Worm (Caenorhabditis elegans): ENCODE measurements around the gene hrpk-2.

The hrpk-2 gene

ce11 chrIII:8016438-8016837 is 29.5 kb downstream of the hrpk-2 start, which contains the start of gene F44B9.5:
Gene F44B9.5, minus strand, starts transcription at chrIII:8016538.
- no peak for TF ChIP-seq aha-1 (tag; optimal IDR thresholded peaks at IDR 0.05)
- no peak for TF ChIP-seq nhr-19 (GFP tag; conservative IDR thresholded peaks at IDR 0.05)
- TF ChIP-seq tbx-2 (tag; optimal IDR thresholded peaks at IDR 0.05) = no peak
- TF ChIP-seq ztf-4 (tag; optimal IDR thresholded peaks at IDR 0.05) = no peak
- TF ChIP-seq ceh-63 (GFP tag; optimal IDR thresholded peaks at IDR 0.05) = no peak
- TF ChIP-seq C34B4.2 (tag; optimal IDR thresholded peaks at IDR 0.05) = no peak
- TF ChIP-seq sup-37 (GFP tag; optimal IDR thresholded peaks at IDR 0.05) = no peak
- TF ChIP-seq unc-86 (tag; optimal IDR thresholded peaks at IDR 0.05) = no peak
- no peak for TF ChIP-seq tlp-1 (tag; optimal IDR thresholded peaks at IDR 0.05)
- no peak for TF ChIP-seq alr-1 (tag; optimal IDR thresholded peaks at IDR 0.05; ENCODE audit: borderline replicate concordance)
- TF ChIP-seq ama-1 (optimal IDR thresholded peaks at IDR 0.05) = no peak
- no peak for TF ChIP-seq mab-9 (GFP tag; IDR thresholded peaks at IDR 0.05)
- no peak for TF ChIP-seq unc-130 (tag; optimal IDR thresholded peaks at IDR 0.05)

ce11 chrIII:8017053-8017452 is 30.1 kb downstream of the hrpk-2 start:
- TF ChIP-seq ceh-90 (tag; optimal IDR thresholded peaks at IDR 0.05) = no peak
- TF ChIP-seq hlh-4 (tag; optimal IDR thresholded peaks at IDR 0.05) = no peak
- no peak for TF ChIP-seq nhr-84 (tag; optimal IDR thresholded peaks at IDR 0.05)
- no peak for TF ChIP-seq sptf-1 (tag; optimal IDR thresholded peaks at IDR 0.05)
- TF ChIP-seq lir-3 (tag; optimal IDR thresholded peaks at IDR 0.05; ENCODE audit: poor library complexity) = no peak
- TF ChIP-seq ama-1 (optimal IDR thresholded peaks at IDR 0.05) = no peak
- no peak for TF ChIP-seq nhr-85 (tag)
- TF ChIP-seq vab-15 (tag; optimal IDR thresholded peaks at IDR 0.05) = no peak
- TF ChIP-seq ceh-88 (GFP tag; IDR thresholded peaks at IDR 0.05) = no peak
- no peak for TF ChIP-seq nhr-19 (GFP tag; conservative IDR thresholded peaks at IDR 0.05)

ce11 chrIII:8020823-8021332 is 34.0 kb downstream of the hrpk-2 start, which contains the start of gene lin-36:
Gene lin-36, minus strand, starts transcription at chrIII:8020873.
- TF ChIP-seq nhr-77 (tag; optimal IDR thresholded peaks at IDR 0.05) (peak; percentile 62), nhr-237 (tag; optimal IDR thresholded peaks at IDR 0.05) (no peak), egl-27 (tag; optimal IDR thresholded peaks at IDR 0.05) (peak in 1 of 2 experiments; percentile 6), tbx-2 (tag; optimal IDR thresholded peaks at IDR 0.05) (peak; percentile 91), lsy-2 (tag; optimal IDR thresholded peaks at IDR 0.05) (peak; percentile 88 to 91), nhr-47 (tag; optimal IDR thresholded peaks at IDR 0.05) (peak; percentile 86), xbp-1 (tag; optimal IDR thresholded peaks at IDR 0.05) (peak; percentile 79), ztf-4 (tag; optimal IDR thresholded peaks at IDR 0.05) (peak; percentile 62), isw-1 (GFP tag; IDR thresholded peaks at IDR 0.05) (peak; percentile 74), snu-23 (GFP tag; optimal IDR thresholded peaks at IDR 0.05) (peak; percentile 91), fos-1 (tag; optimal IDR thresholded peaks at IDR 0.05) (peak; percentile 71), mab-9 (GFP tag; IDR thresholded peaks at IDR 0.05) (peak; percentile 52; the same call in 1 of the 2 replicates), F16B12.6 (tag; optimal IDR thresholded peaks at IDR 0.05) (peak; percentile 99), zag-1 (tag; optimal IDR thresholded peaks at IDR 0.05) (peak; percentile 10), unc-130 (tag; optimal IDR thresholded peaks at IDR 0.05) (peak; percentile 73), nhr-28 (tag; optimal IDR thresholded peaks at IDR 0.05) (no peak), dsc-1 (tag; optimal IDR thresholded peaks at IDR 0.05) (peak; percentile 93), mef-2 (tag; optimal IDR thresholded peaks at IDR 0.05) (no peak), hlh-17 (GFP tag; optimal IDR thresholded peaks at IDR 0.05; ENCODE audit: borderline replicate concordance) (no peak), unc-86 (tag; optimal IDR thresholded peaks at IDR 0.05) (peak; percentile 84), fkh-8 (tag; optimal IDR thresholded peaks at IDR 0.05) (peak; percentile 80), C16A3.4 (tag; optimal IDR thresholded peaks at IDR 0.05) (peak; percentile 81), lin-35 (GFP tag; optimal IDR thresholded peaks at IDR 0.05) (peak; percentile 85 to 94), sptf-1 (tag; optimal IDR thresholded peaks at IDR 0.05) (no peak), zip-4 (GFP tag; optimal IDR thresholded peaks at IDR 0.05) (peak; percentile 38), egl-13 (tag; optimal IDR thresholded peaks at IDR 0.05) (peak; percentile 44), fkh-4 (tag; optimal IDR thresholded peaks at IDR 0.05; ENCODE audit: borderline replicate concordance) (no peak), vab-15 (tag; optimal IDR thresholded peaks at IDR 0.05) (peak; percentile 64), nhr-90 (tag; optimal IDR thresholded peaks at IDR 0.05; ENCODE audit: poor library complexity) (peak; percentile 62), swsn-7 (tag; optimal IDR thresholded peaks at IDR 0.05) (peak; percentile 85), mdl-1 (tag; optimal IDR thresholded peaks at IDR 0.05) (peak in 1 of 2 experiments; percentile 64), blmp-1 (tag; optimal IDR thresholded peaks at IDR 0.05) (peak; percentile 67), aha-1 (tag; optimal IDR thresholded peaks at IDR 0.05) (no peak), nhr-11 (tag; optimal IDR thresholded peaks at IDR 0.05) (no peak), efl-3 (GFP tag; optimal IDR thresholded peaks at IDR 0.05) (no peak), elt-2 (tag; optimal IDR thresholded peaks at IDR 0.05) (peak; percentile 32)
